Fruit fly (Drosophila melanogaster) whole organism, embryonic: ENCODE data around the gene SelG.

Experiments
- ATbp ChIP-seq: fragments of 200-800 bp; sonication (Bioruptor generic); optimal IDR thresholded peaks from 2 replicates; lab custom pipeline; 2017; ENCODE audit warnings: missing biosample characterization, mild to moderate bottlenecking, missing genetic modification characterization, missing genetic modification reagents
- Ada2b ChIP-seq: fragments of 200-800 bp; sonication (Bioruptor generic); IDR thresholded peaks from 2 replicates; pipeline ENCODE4 v1.3.6; 2022; ENCODE audit warnings: missing biosample characterization, missing genetic modification characterization
- Asciz ChIP-seq: fragments of 200-800 bp; sonication (Bioruptor generic); optimal IDR thresholded peaks from 2 replicates; lab custom pipeline; 2017; ENCODE audit warnings: missing biosample characterization, mild to moderate bottlenecking, missing genetic modification characterization, missing genetic modification reagents
- Bgb ChIP-seq: fragments of 200-800 bp; sonication (Bioruptor generic); IDR thresholded peaks from 2 replicates; pipeline ENCODE4 v1.3.6; 2022; ENCODE audit warnings: missing biosample characterization, missing genetic modification characterization; ENCODE audit not compliant: partially characterized antibody
- BtbVII ChIP-seq: fragments of 200-800 bp; sonication (Bioruptor generic); optimal IDR thresholded peaks from 3 replicates; lab custom pipeline; 2017; ENCODE audit warnings: missing biosample characterization, mild to moderate bottlenecking, missing genetic modification characterization
- CG10431 ChIP-seq: fragments of 200-800 bp; sonication (Bioruptor generic); optimal IDR thresholded peaks from 3 replicates; lab custom pipeline; 2018; ENCODE audit warnings: missing biosample characterization, mild to moderate bottlenecking, missing genetic modification characterization
- CG10543 ChIP-seq: fragments of 200-800 bp; sonication (Bioruptor generic); optimal IDR thresholded peaks from 3 replicates; lab custom pipeline; 2017; ENCODE audit warnings: missing biosample characterization, mild to moderate bottlenecking, missing genetic modification characterization, moderate library complexity
- CG10959 ChIP-seq: fragments of 200-800 bp; sonication (Bioruptor generic); IDR thresholded peaks from 2 replicates; pipeline ENCODE4 v1.3.6; 2022; ENCODE audit warnings: missing biosample characterization, missing genetic modification characterization
- CG11504 ChIP-seq: fragments of 200-800 bp; sonication (Bioruptor generic); optimal IDR thresholded peaks from 3 replicates; lab custom pipeline; 2019; ENCODE audit warnings: missing biosample characterization, mild to moderate bottlenecking, missing genetic modification characterization, moderate library complexity
- CG12744 ChIP-seq: fragments of 200-800 bp; sonication (Bioruptor generic); optimal IDR thresholded peaks from 2 replicates; lab custom pipeline; 2016; ENCODE audit warnings: missing biosample characterization, missing genetic modification characterization
- CG12769 ChIP-seq: fragments of 200-800 bp; sonication (Bioruptor generic); optimal IDR thresholded peaks from 2 replicates; lab custom pipeline; 2019; ENCODE audit warnings: missing biosample characterization, mild to moderate bottlenecking, missing genetic modification characterization, moderate library complexity
- CG15269 ChIP-seq: fragments of 200-800 bp; sonication (Bioruptor generic); optimal IDR thresholded peaks from 2 replicates; lab custom pipeline; 2018; ENCODE audit warnings: missing biosample characterization, mild to moderate bottlenecking, missing genetic modification characterization, moderate library complexity
- CG1529 ChIP-seq: fragments of 200-800 bp; sonication (Bioruptor generic); optimal IDR thresholded peaks from 3 replicates; lab custom pipeline; 2018; ENCODE audit warnings: missing biosample characterization, missing genetic modification characterization
- CG15696 ChIP-seq: fragments of 200-800 bp; sonication (Bioruptor generic); optimal IDR thresholded peaks from 2 replicates; lab custom pipeline; 2019; ENCODE audit warnings: missing biosample characterization, mild to moderate bottlenecking, missing genetic modification characterization, moderate library complexity
- CG2678 ChIP-seq: fragments of 200-800 bp; sonication (Bioruptor generic); optimal IDR thresholded peaks from 3 replicates; lab custom pipeline; 2019; ENCODE audit warnings: missing biosample characterization, mild to moderate bottlenecking, missing genetic modification characterization, moderate library complexity
- CG30403 ChIP-seq: fragments of 200-800 bp; sonication (Bioruptor generic); optimal IDR thresholded peaks from 3 replicates; lab custom pipeline; 2016; ENCODE audit warnings: missing biosample characterization, missing genetic modification characterization
- CG34376 ChIP-seq: fragments of 200-800 bp; sonication (Bioruptor generic); optimal IDR thresholded peaks from 2 replicates; lab custom pipeline; 2018; ENCODE audit warnings: missing biosample characterization, mild to moderate bottlenecking, missing genetic modification characterization
- CG4360 ChIP-seq: fragments of 200-800 bp; sonication (Bioruptor generic); IDR thresholded peaks from 2 replicates; pipeline ENCODE4 v1.3.6; 2022; ENCODE audit warnings: missing biosample characterization, missing genetic modification characterization
- CG6689 ChIP-seq: fragments of 200-800 bp; sonication (Bioruptor generic); IDR thresholded peaks from 2 replicates; pipeline ENCODE4 v1.3.6; 2022; ENCODE audit warnings: missing biosample characterization, missing genetic modification characterization
- CG7556 ChIP-seq: fragments of 200-800 bp; sonication (Bioruptor generic); optimal IDR thresholded peaks from 2 replicates; lab custom pipeline; 2017; ENCODE audit warnings: missing biosample characterization, mild to moderate bottlenecking, missing genetic modification characterization
- CG7987 ChIP-seq: fragments of 200-800 bp; sonication (Bioruptor generic); optimal IDR thresholded peaks from 2 replicates; lab custom pipeline; 2018; ENCODE audit warnings: missing biosample characterization, mild to moderate bottlenecking, missing genetic modification characterization, moderate library complexity
- Dbx ChIP-seq: fragments of 200-800 bp; sonication (Bioruptor generic); IDR thresholded peaks from 3 replicates; pipeline ENCODE4 v1.3.6; 2022; ENCODE audit warnings: missing biosample characterization, missing genetic modification characterization
- Dfd ChIP-seq, 2 experiments: fragments of >200 bp; optimal IDR thresholded peaks; 2 replicates each; lab custom pipeline; 2017; ENCODE audit warnings: missing biosample characterization in 2 of 2, missing genetic modification characterization in 2 of 2
- Fer3 ChIP-seq: fragments of 200-800 bp; sonication (Bioruptor generic); optimal IDR thresholded peaks from 2 replicates; lab custom pipeline; 2018; ENCODE audit warnings: missing biosample characterization, mild to moderate bottlenecking, missing genetic modification characterization, moderate library complexity
- HLH3B ChIP-seq: fragments of 200-800 bp; sonication (Bioruptor generic); IDR thresholded peaks from 2 replicates; pipeline ENCODE4 v1.3.6; 2022; ENCODE audit warnings: missing biosample characterization, missing genetic modification characterization
- Hey ChIP-seq: fragments of 200-800 bp; sonication (Bioruptor generic); optimal IDR thresholded peaks from 3 replicates; lab custom pipeline; 2018; ENCODE audit warnings: missing biosample characterization, mild to moderate bottlenecking, missing genetic modification characterization
- Spps ChIP-seq: fragments of 200-800 bp; sonication (Bioruptor generic); optimal IDR thresholded peaks from 2 replicates; lab custom pipeline; 2018; ENCODE audit warnings: missing biosample characterization, mild to moderate bottlenecking, missing genetic modification characterization
- Stat92E ChIP-seq, 3 experiments: fragments of >200 bp in 2 of 3; fragments of 200-800 bp in 1 of 3; sonication (Bioruptor generic) in 1 of 3; optimal IDR thresholded peaks; 2 replicates each; lab custom pipeline; 2017 to 2019; ENCODE audit warnings: missing biosample characterization in 3 of 3, missing genetic modification characterization in 3 of 3, mild to moderate bottlenecking in 1 of 3, moderate library complexity in 1 of 3
- ap ChIP-seq: fragments of 200-800 bp; sonication (Bioruptor generic); IDR thresholded peaks from 2 replicates; pipeline ENCODE4 v1.3.6; 2022; ENCODE audit warnings: missing biosample characterization, missing genetic modification characterization
- dmrt99B ChIP-seq: fragments of 200-800 bp; sonication (Bioruptor generic); optimal IDR thresholded peaks from 2 replicates; lab custom pipeline; 2018; ENCODE audit warnings: missing biosample characterization, mild to moderate bottlenecking, missing genetic modification characterization, moderate library complexity
- dpn ChIP-seq, 2 experiments: fragments of 200-800 bp; sonication (Bioruptor generic); optimal IDR thresholded peaks; 3 replicates each; lab custom pipeline; 2016; ENCODE audit warnings: missing biosample characterization in 2 of 2, missing genetic modification characterization in 2 of 2
- ems ChIP-seq: fragments of 200-800 bp; sonication (Bioruptor generic); optimal IDR thresholded peaks from 3 replicates; lab custom pipeline; 2016; ENCODE audit warnings: missing biosample characterization, missing genetic modification characterization
- ewg ChIP-seq: fragments of 200-800 bp; sonication (Bioruptor generic); optimal IDR thresholded peaks from 3 replicates; lab custom pipeline; 2017; ENCODE audit warnings: mild to moderate bottlenecking, missing biosample characterization, missing genetic modification reagents, missing genetic modification characterization
- fd96Cb ChIP-seq: fragments of 200-800 bp; sonication (Bioruptor generic); optimal IDR thresholded peaks from 2 replicates; lab custom pipeline; 2018; ENCODE audit warnings: missing biosample characterization, mild to moderate bottlenecking, missing genetic modification characterization, moderate library complexity
- gce ChIP-seq: fragments of 200-800 bp; sonication (Bioruptor generic); IDR thresholded peaks from 3 replicates; pipeline ENCODE4 v1.3.6; 2022; ENCODE audit warnings: missing biosample characterization, missing genetic modification characterization
- mld ChIP-seq: fragments of 200-800 bp; sonication (Bioruptor generic); IDR thresholded peaks from 3 replicates; pipeline ENCODE4 v1.3.6; 2022; ENCODE audit warnings: missing biosample characterization, missing genetic modification characterization; ENCODE audit not compliant: partially characterized antibody
- nerfin-1 ChIP-seq: fragments of 200-800 bp; sonication (Bioruptor generic); optimal IDR thresholded peaks from 3 replicates; lab custom pipeline; 2019; ENCODE audit warnings: missing biosample characterization, mild to moderate bottlenecking, missing genetic modification characterization, moderate library complexity
- pan ChIP-seq, 4 experiments: fragments of >200 bp in 3 of 4; fragments of 200-800 bp in 1 of 4; sonication (Bioruptor generic) in 1 of 4; optimal IDR thresholded peaks in 3 of 4; IDR thresholded peaks in 1 of 4; 2 replicates each; pipeline versions ENCODE4 v1.3.6 to Lab custom; 2017 to 2022; ENCODE audit warnings: missing biosample characterization in 2 of 4, missing genetic modification characterization in 2 of 4, mixed read lengths in 1 of 4
- pros ChIP-seq: fragments of 200-800 bp; sonication (Bioruptor generic); optimal IDR thresholded peaks from 3 replicates; lab custom pipeline; 2019; ENCODE audit warnings: missing biosample characterization, mild to moderate bottlenecking, missing genetic modification characterization, moderate library complexity
- shn ChIP-seq: fragments of 200-800 bp; sonication (Bioruptor generic); optimal IDR thresholded peaks from 3 replicates; lab custom pipeline; 2016; ENCODE audit warnings: missing biosample characterization, missing genetic modification characterization
- slbo ChIP-seq: fragments of 200-800 bp; sonication (Bioruptor generic); IDR thresholded peaks from 2 replicates; pipeline ENCODE4 v1.3.6; 2022; ENCODE audit warnings: missing biosample characterization, missing genetic modification characterization
- slp2 ChIP-seq: fragments of 200-800 bp; sonication (Bioruptor generic); optimal IDR thresholded peaks from 2 replicates; lab custom pipeline; 2016; ENCODE audit warnings: missing biosample characterization, missing genetic modification characterization
- sob ChIP-seq: fragments of 200-800 bp; sonication (Bioruptor generic); IDR thresholded peaks from 2 replicates; pipeline ENCODE4 v1.3.6; 2022; ENCODE audit warnings: missing biosample characterization, missing genetic modification characterization
- toy ChIP-seq: fragments of 200-800 bp; sonication (Bioruptor generic); IDR thresholded peaks from 2 replicates; pipeline ENCODE4 v1.3.6; 2022; ENCODE audit warnings: missing biosample characterization, missing genetic modification characterization
- trem ChIP-seq: fragments of 200-800 bp; optimal IDR thresholded peaks from 3 replicates; lab custom pipeline; 2019; ENCODE audit warnings: missing biosample characterization, mild to moderate bottlenecking, missing genetic modification characterization, moderate library complexity
- twi ChIP-seq: fragments of 200-800 bp; optimal IDR thresholded peaks from 2 replicates; lab custom pipeline; 2019; ENCODE audit warnings: missing biosample characterization, mild to moderate bottlenecking, missing genetic modification characterization, moderate library complexity
- unpg ChIP-seq: fragments of 200-800 bp; sonication (Bioruptor generic); optimal IDR thresholded peaks from 3 replicates; lab custom pipeline; 2018; ENCODE audit warnings: missing biosample characterization, mild to moderate bottlenecking, missing genetic modification characterization, moderate library complexity
- zf30C ChIP-seq: fragments of 200-800 bp; sonication (Bioruptor generic); optimal IDR thresholded peaks from 3 replicates; lab custom pipeline; 2018; ENCODE audit warnings: missing biosample characterization, mild to moderate bottlenecking, missing genetic modification characterization

Gene SelG

DNA sequence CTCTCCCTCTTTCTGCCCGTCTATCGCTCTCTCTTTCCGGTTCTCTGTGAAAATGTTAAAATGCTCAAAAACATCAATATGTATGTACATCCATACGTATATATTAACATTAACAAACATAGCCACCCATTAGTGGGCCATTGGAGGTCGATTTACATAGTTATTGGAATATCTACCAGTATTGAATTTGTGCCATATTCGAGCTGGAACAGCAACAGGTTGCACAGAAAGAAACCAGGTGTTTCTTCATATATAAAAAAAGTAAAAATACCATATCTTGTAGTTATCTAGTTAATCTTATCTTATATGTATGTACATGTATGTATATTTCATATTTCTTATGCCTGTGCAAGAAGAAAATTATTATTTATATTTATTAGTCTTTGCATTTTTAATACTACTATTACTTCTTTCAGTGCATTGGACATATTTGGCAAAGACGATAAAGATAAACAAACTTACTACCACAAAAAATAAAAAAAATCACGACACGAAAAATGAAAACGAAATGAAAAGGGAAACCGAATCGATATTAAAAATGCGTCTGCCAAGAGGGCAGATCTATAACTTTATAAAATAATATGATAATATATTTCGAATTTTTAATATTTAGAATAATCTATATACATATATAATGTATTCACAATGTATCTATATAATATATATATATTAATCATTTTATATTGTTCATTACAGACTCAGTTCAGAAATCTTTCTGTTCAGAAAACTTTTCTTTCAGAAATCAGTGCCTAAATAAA, 38.4 kb upstream of the SelG start (continued):
- TF ChIP-seq gce (GFP tag; lab: Robert Waterston, UW) (no peak), dmrt99B (tag; lab: Kevin White, UChicago) (peak; percentile 79), CG4360 (no peak), BtbVII (no peak), CG11504 (peak; percentile 76), shn (GFP tag; lab: Kevin White, UChicago) (no peak), ems (GFP tag; lab: Kevin White, UChicago) (no peak), nerfin-1 (tag; lab: Kevin White, UChicago) (peak; percentile 13), pan (optimal IDR thresholded peaks at IDR 0.05; lab: Kevin White, UChicago) (no peak), pan (GFP tag; optimal IDR thresholded peaks at IDR 0.05 in 1 of 2, IDR thresholded peaks at IDR 0.05 in 1 of 2) (peak in 1 of 2 experiments; percentile 52), unpg (GFP tag; lab: Kevin White, UChicago) (peak; percentile 62), Bgb (GFP tag; lab: Robert Waterston, UW) (no peak), CG12769 (tag; lab: Kevin White, UChicago) (peak; percentile 40), zf30C (no peak), CG7556 (GFP tag; lab: Kevin White, UChicago) (peak; percentile 30), fd96Cb (tag; lab: Kevin White, UChicago) (peak; percentile 52), Dbx (GFP tag; lab: Robert Waterston, UW) (no peak), dpn (GFP tag; optimal IDR thresholded peaks at IDR 0.05; lab: Kevin White, UChicago) (peak in 1 of 2 experiments; percentile 27), CG15269 (tag; lab: Kevin White, UChicago) (peak; percentile 74), Dfd (GFP tag; optimal IDR thresholded peaks at IDR 0.05; lab: Kevin White, UChicago) (no peak), pros (GFP tag; lab: Kevin White, UChicago) (no peak), CG1529 (peak; percentile 0), trem (tag; lab: Kevin White, UChicago) (no peak), Spps (no peak), Ada2b (GFP tag; lab: Robert Waterston, UW) (peak; percentile 44; the same call in 1 of the 2 replicates), slbo (GFP tag; lab: Robert Waterston, UW) (peak; percentile 57), twi (tag; lab: Kevin White, UChicago) (no peak), toy (no peak), Stat92E (GFP tag; optimal IDR thresholded peaks at IDR 0.05; lab: Kevin White, UChicago) (no peak), CG12744 (GFP tag; lab: Kevin White, UChicago) (no peak), CG6689 (peak; percentile 40), Hey (no peak), CG34376 (GFP tag; lab: Kevin White, UChicago) (no peak), ap (GFP tag; lab: Robert Waterston, UW) (peak; percentile 44; the same call in 1 of the 2 replicates), CG30403 (GFP tag; lab: Kevin White, UChicago) (peak; percentile 45), CG10543 (GFP tag; lab: Kevin White, UChicago) (no peak), CG2678 (peak; percentile 69), Fer3 (tag; lab: Kevin White, UChicago) (peak; percentile 48), slp2 (no peak), ATbp (GFP tag; lab: Kevin White, UChicago) (peak; percentile 45), ewg (GFP tag; lab: Kevin White, UChicago) (peak; percentile 14), CG10431 (GFP tag; lab: Kevin White, UChicago) (no peak), CG15696 (no peak), mld (no peak), CG7987 (GFP tag; lab: Kevin White, UChicago) (peak; percentile 2), CG10959 (GFP tag; lab: Robert Waterston, UW) (no peak), sob (GFP tag; lab: Robert Waterston, UW) (peak; percentile 41; the same call in 1 of the 2 replicates), Asciz (peak; percentile 63), HLH3B (GFP tag; lab: Robert Waterston, UW) (peak; percentile 66)
